Worm (Caenorhabditis elegans): ENCODE data around the gene Y43C5A.7.

Gene Y43C5A.7

ce11 chrIV:10262882-10263281 is 14.2 kb upstream of the Y43C5A.7 start:
- 0 out of 2 replicates have a peak, but pooled peaks have one; percentile 37 for TF ChIP-seq D2030.7 (GFP tag; IDR thresholded peaks at IDR 0.05)
- TF ChIP-seq Y95B8A.8 (GFP tag; IDR thresholded peaks at IDR 0.05) = 0 out of 2 replicates have a peak, but pooled peaks have one; percentile 59
- TF ChIP-seq lag-1 (GFP tag; IDR thresholded peaks at IDR 0.05) = 0 out of 2 replicates have a peak, but pooled peaks have one; percentile 8
- TF ChIP-seq F33H1.4 (GFP tag; IDR thresholded peaks at IDR 0.05) = peak; percentile 63
- 0 out of 2 replicates have a peak, but pooled peaks have one; percentile 85 for TF ChIP-seq F37B4.10 (GFP tag; IDR thresholded peaks at IDR 0.05)
- TF ChIP-seq B0019.2 (GFP tag; conservative IDR thresholded peaks at IDR 0.05) = peak; percentile 4; the same call in 1 of the 2 replicates
- 0 out of 2 replicates have a peak, but pooled peaks have one; percentile 33 for TF ChIP-seq madf-6 (GFP tag; IDR thresholded peaks at IDR 0.05)
- TF ChIP-seq aptf-3 (GFP tag; IDR thresholded peaks at IDR 0.05) = 0 out of 2 replicates have a peak, but pooled peaks have one; percentile 36
- TF ChIP-seq dox-1 (GFP tag; IDR thresholded peaks at IDR 0.05) = 0 out of 2 replicates have a peak, but pooled peaks have one; percentile 40
- peak; percentile 83 for TF ChIP-seq egrh-3 (GFP tag; IDR thresholded peaks at IDR 0.05)
- peak; percentile 52; the same call in 1 of the 2 replicates for TF ChIP-seq pbrm-1 (GFP tag; IDR thresholded peaks at IDR 0.05)
- TF ChIP-seq egl-18 (GFP tag; IDR thresholded peaks at IDR 0.05) = 0 out of 2 replicates have a peak, but pooled peaks have one; percentile 15

ce11 chrIV:10269137-10269933 is 7.7 kb upstream of the Y43C5A.7 start, which contains the start of the genes nspd-7 and Y43C5A.2:
Gene nspd-7, minus strand, starts transcription at chrIV:10269187.
Gene Y43C5A.2, plus strand, starts transcription at chrIV:10269883.
- TF ChIP-seq attf-3 (GFP tag; conservative IDR thresholded peaks at IDR 0.05) (no peak), nhr-80 (tag; optimal IDR thresholded peaks at IDR 0.05) (peak; percentile 43), F37B4.10 (GFP tag; IDR thresholded peaks at IDR 0.05) (no peak), bed-2 (GFP tag; IDR thresholded peaks at IDR 0.05) (no peak)

ce11 chrIV:10273360-10273759 is 3.7 kb upstream of the Y43C5A.7 start:
- TF ChIP-seq ztf-26 (tag; optimal IDR thresholded peaks at IDR 0.05) = no peak
- no peak for TF ChIP-seq lin-54 (GFP tag; optimal IDR thresholded peaks at IDR 0.05)
- no peak for TF ChIP-seq lin-35 (GFP tag; optimal IDR thresholded peaks at IDR 0.05)
- no peak for TF ChIP-seq repo-1 (tag; optimal IDR thresholded peaks at IDR 0.05)

- TF ChIP-seq B0336.3 (GFP tag; IDR thresholded peaks at IDR 0.05) (no peak), dpff-1 (tag; optimal IDR thresholded peaks at IDR 0.05) (no peak), Y95B8A.8 (GFP tag; IDR thresholded peaks at IDR 0.05) (no peak), mel-28 (tag; optimal IDR thresholded peaks at IDR 0.05; ENCODE audit: borderline replicate concordance) (no peak), bed-2 (GFP tag; IDR thresholded peaks at IDR 0.05) (no peak), nhr-120 (GFP tag; IDR thresholded peaks at IDR 0.05) (no peak), unc-130 (GFP tag; optimal IDR thresholded peaks at IDR 0.05) (no peak), B0035.1 (tag; optimal IDR thresholded peaks at IDR 0.05) (no peak), egrh-3 (GFP tag; IDR thresholded peaks at IDR 0.05) (no peak), hmg-20 (GFP tag; IDR thresholded peaks at IDR 0.05) (no peak), fkh-3 (tag; optimal IDR thresholded peaks at IDR 0.05) (no peak)
Measured at ce11 chrIV:10273781-10274313, 3.2 kb upstream of the Y43C5A.7 start, which contains the start of gene Y43C5A.3. Gene Y43C5A.3, plus strand, starts transcription at chrIV:10274036.

ce11 chrIV:10275050-10275449 is 2.0 kb upstream of the Y43C5A.7 start:
- TF ChIP-seq rcor-1 (GFP tag; IDR thresholded peaks at IDR 0.05) = no peak
- no peak for TF ChIP-seq lin-54 (GFP tag; optimal IDR thresholded peaks at IDR 0.05)
- TF ChIP-seq snpc-3.4 (tag; optimal IDR thresholded peaks at IDR 0.05) = no peak
- TF ChIP-seq Y95B8A.8 (GFP tag; IDR thresholded peaks at IDR 0.05) = no peak
- TF ChIP-seq pha-4 (tag; optimal IDR thresholded peaks at IDR 0.05) = no peak
- no peak for TF ChIP-seq K11D2.4 (GFP tag; IDR thresholded peaks at IDR 0.05)
- TF ChIP-seq F52B5.7 (tag; optimal IDR thresholded peaks at IDR 0.05) = no peak
- no peak for TF ChIP-seq pbrm-1 (GFP tag; IDR thresholded peaks at IDR 0.05)
- no peak for TF ChIP-seq cebp-2 (GFP tag; IDR thresholded peaks at IDR 0.05)
- no peak for TF ChIP-seq unc-62 (GFP tag; optimal IDR thresholded peaks at IDR 0.05)
- TF ChIP-seq nhr-80 (tag; optimal IDR thresholded peaks at IDR 0.05) = no peak
- TF ChIP-seq Y67H2A.10 (GFP tag; conservative IDR thresholded peaks at IDR 0.05) = no peak
- no peak for TF ChIP-seq T07F8.4 (tag; optimal IDR thresholded peaks at IDR 0.05)
- no peak for TF ChIP-seq ceh-58 (GFP tag; IDR thresholded peaks at IDR 0.05)
- no peak for TF ChIP-seq ztf-3 (GFP tag; optimal IDR thresholded peaks at IDR 0.05)
- TF ChIP-seq akir-1 (GFP tag; optimal IDR thresholded peaks at IDR 0.05) = no peak
- no peak for TF ChIP-seq lir-1 (GFP tag; conservative IDR thresholded peaks at IDR 0.05)
